Fruit fly (Drosophila melanogaster) whole organism, embryonic: ENCODE measurements around the gene CG34126.

Experiments used
- Abd-B ChIP-seq: fragments of 200-800 bp; sonication (Bioruptor generic); optimal IDR thresholded peaks from 2 replicates; lab custom pipeline; 2018; ENCODE audit warnings: missing biosample characterization, mild to moderate bottlenecking, missing genetic modification characterization, moderate library complexity
- Asciz ChIP-seq: fragments of 200-800 bp; sonication (Bioruptor generic); optimal IDR thresholded peaks from 2 replicates; lab custom pipeline; 2017; ENCODE audit warnings: missing biosample characterization, mild to moderate bottlenecking, missing genetic modification characterization, missing genetic modification reagents
- Atf3 ChIP-seq: fragments of 200-800 bp; sonication (Bioruptor generic); optimal IDR thresholded peaks from 3 replicates; lab custom pipeline; 2016; ENCODE audit warnings: missing biosample characterization, missing genetic modification characterization
- B-H2 ChIP-seq: fragments of 200-800 bp; sonication (Bioruptor generic); optimal IDR thresholded peaks from 2 replicates; lab custom pipeline; 2018; ENCODE audit warnings: missing biosample characterization, mild to moderate bottlenecking, missing genetic modification characterization
- Bgb ChIP-seq: fragments of 200-800 bp; sonication (Bioruptor generic); IDR thresholded peaks from 2 replicates; pipeline ENCODE4 v1.3.6; 2022; ENCODE audit warnings: missing biosample characterization, missing genetic modification characterization; ENCODE audit not compliant: partially characterized antibody
- CG11456 ChIP-seq: fragments of 200-800 bp; sonication (Bioruptor generic); IDR thresholded peaks from 3 replicates; pipeline ENCODE4 v1.3.6; 2022; ENCODE audit warnings: missing biosample characterization, missing genetic modification characterization
- CG2712 ChIP-seq: fragments of 200-800 bp; optimal IDR thresholded peaks from 3 replicates; lab custom pipeline; 2019; ENCODE audit warnings: missing biosample characterization, mild to moderate bottlenecking, missing genetic modification characterization, moderate library complexity
- CG2875 ChIP-seq: fragments of 200-800 bp; sonication (Bioruptor generic); optimal IDR thresholded peaks from 2 replicates; lab custom pipeline; 2017; ENCODE audit warnings: missing biosample characterization, mild to moderate bottlenecking, missing genetic modification characterization, missing genetic modification reagents
- CG2889 ChIP-seq: fragments of 200-800 bp; sonication (Bioruptor generic); IDR thresholded peaks from 3 replicates; pipeline ENCODE4 v1.3.6; 2022; ENCODE audit warnings: missing biosample characterization, missing genetic modification characterization
- CG32767 ChIP-seq: fragments of 200-800 bp; sonication (Bioruptor generic); IDR thresholded peaks from 2 replicates; pipeline ENCODE4 v1.3.6; 2022; ENCODE audit warnings: missing biosample characterization, missing genetic modification characterization
- CG32772 ChIP-seq: fragments of 200-800 bp; sonication (Bioruptor generic); IDR thresholded peaks from 2 replicates; pipeline ENCODE4 v1.3.6; 2022; ENCODE audit warnings: missing biosample characterization, missing genetic modification characterization
- CG34224 ChIP-seq: fragments of 200-800 bp; sonication (Bioruptor generic); IDR thresholded peaks from 3 replicates; pipeline ENCODE4 v1.3.6; 2022; ENCODE audit warnings: missing biosample characterization, missing genetic modification characterization; ENCODE audit not compliant: partially characterized antibody
- CG9727 ChIP-seq: fragments of 200-800 bp; sonication (Bioruptor generic); optimal IDR thresholded peaks from 3 replicates; lab custom pipeline; 2017; ENCODE audit warnings: missing biosample characterization, mild to moderate bottlenecking, missing genetic modification characterization
- CG9797 ChIP-seq: fragments of 200-800 bp; sonication (Bioruptor generic); optimal IDR thresholded peaks from 3 replicates; lab custom pipeline; 2018; ENCODE audit warnings: missing biosample characterization, mild to moderate bottlenecking, missing genetic modification characterization
- CTCF ChIP-seq: fragments of 200-800 bp; sonication (Bioruptor generic); optimal IDR thresholded peaks from 2 replicates; lab custom pipeline; 2017; ENCODE audit warnings: missing biosample characterization, mild to moderate bottlenecking, missing genetic modification characterization, moderate library complexity
- Doc3 ChIP-seq: fragments of 200-800 bp; sonication (Bioruptor generic); IDR thresholded peaks from 3 replicates; pipeline ENCODE4 v1.3.6; 2022; ENCODE audit warnings: missing biosample characterization, missing genetic modification characterization; ENCODE audit not compliant: partially characterized antibody
- Dp ChIP-seq: fragments of 200-800 bp; sonication (Bioruptor generic); optimal IDR thresholded peaks from 2 replicates; lab custom pipeline; 2018; ENCODE audit warnings: missing biosample characterization, mild to moderate bottlenecking, missing genetic modification characterization, moderate library complexity
- E2f2 ChIP-seq: fragments of 200-800 bp; sonication (Bioruptor generic); IDR thresholded peaks from 2 replicates; pipeline ENCODE4 v1.3.6; 2022; ENCODE audit warnings: missing biosample characterization, missing genetic modification characterization
- Fer3 ChIP-seq: fragments of 200-800 bp; sonication (Bioruptor generic); optimal IDR thresholded peaks from 2 replicates; lab custom pipeline; 2018; ENCODE audit warnings: missing biosample characterization, mild to moderate bottlenecking, missing genetic modification characterization, moderate library complexity
- HLHmδ ChIP-seq: fragments of 200-800 bp; sonication (Bioruptor generic); optimal IDR thresholded peaks from 2 replicates; lab custom pipeline; 2018; ENCODE audit warnings: missing biosample characterization, mild to moderate bottlenecking, missing genetic modification characterization, moderate library complexity
- Hand ChIP-seq: fragments of 200-800 bp; sonication (Bioruptor generic); optimal IDR thresholded peaks from 2 replicates; lab custom pipeline; 2017; ENCODE audit warnings: mild to moderate bottlenecking, missing biosample characterization, missing genetic modification reagents, missing genetic modification characterization
- Hr3 ChIP-seq: fragments of 200-800 bp; sonication (Bioruptor generic); optimal IDR thresholded peaks from 3 replicates; lab custom pipeline; 2016; ENCODE audit warnings: missing biosample characterization, missing genetic modification characterization
- MBD-R2 ChIP-seq: fragments of 200-800 bp; sonication (Bioruptor generic); IDR thresholded peaks from 2 replicates; pipeline ENCODE4 v1.3.6; 2022; ENCODE audit warnings: missing biosample characterization, missing genetic modification characterization
- MESR4 ChIP-seq: fragments of 200-800 bp; sonication (Bioruptor generic); optimal IDR thresholded peaks from 2 replicates; lab custom pipeline; 2018; ENCODE audit warnings: missing biosample characterization, mild to moderate bottlenecking, missing genetic modification characterization, moderate library complexity
- NC2β ChIP-seq: fragments of 200-800 bp; sonication (Bioruptor generic); optimal IDR thresholded peaks from 2 replicates; lab custom pipeline; 2016; ENCODE audit warnings: missing biosample characterization, missing genetic modification characterization
- YL-1 ChIP-seq: fragments of 200-800 bp; sonication (Bioruptor generic); optimal IDR thresholded peaks from 3 replicates; lab custom pipeline; 2017; ENCODE audit warnings: missing biosample characterization, mild to moderate bottlenecking, missing genetic modification characterization
- abd-A ChIP-seq: fragments of 200-800 bp; sonication (Bioruptor generic); optimal IDR thresholded peaks from 3 replicates; lab custom pipeline; 2019; ENCODE audit warnings: missing biosample characterization, mild to moderate bottlenecking, missing genetic modification characterization, moderate library complexity
- amos ChIP-seq: fragments of 200-800 bp; sonication (Bioruptor generic); IDR thresholded peaks from 2 replicates; pipeline ENCODE4 v1.3.6; 2022; ENCODE audit warnings: missing biosample characterization, missing genetic modification characterization; ENCODE audit not compliant: partially characterized antibody
- ase ChIP-seq: fragments of 200-800 bp; sonication (Bioruptor generic); IDR thresholded peaks from 3 replicates; pipeline ENCODE4 v1.3.6; 2022; ENCODE audit warnings: missing biosample characterization, missing genetic modification characterization
- br ChIP-seq: fragments of >200 bp; optimal IDR thresholded peaks from 2 replicates; lab custom pipeline; 2017
- chinmo ChIP-seq: fragments of 200-800 bp; sonication (Bioruptor generic); IDR thresholded peaks from 4 replicates; pipeline ENCODE4 v1.3.6; 2022; ENCODE audit warnings: missing biosample characterization, missing genetic modification characterization; ENCODE audit not compliant: partially characterized antibody
- crp ChIP-seq, 2 experiments: fragments of 200-800 bp; sonication (Bioruptor generic); optimal IDR thresholded peaks; 2 replicates in 1 of 2; 3 replicates in 1 of 2; lab custom pipeline; 2017; ENCODE audit warnings: missing biosample characterization in 2 of 2, missing genetic modification characterization in 2 of 2, mild to moderate bottlenecking in 1 of 2, moderate library complexity in 1 of 2
- exex ChIP-seq: fragments of 200-800 bp; sonication (Bioruptor generic); optimal IDR thresholded peaks from 4 replicates; lab custom pipeline; 2018; ENCODE audit warnings: missing biosample characterization, mild to moderate bottlenecking, missing genetic modification characterization, moderate library complexity
- gfzf ChIP-seq: fragments of 200-800 bp; sonication (Bioruptor generic); optimal IDR thresholded peaks from 2 replicates; lab custom pipeline; 2016; ENCODE audit warnings: missing biosample characterization, mild to moderate bottlenecking, missing genetic modification characterization, moderate library complexity
- grn ChIP-seq: fragments of 200-800 bp; sonication (Bioruptor generic); optimal IDR thresholded peaks from 3 replicates; lab custom pipeline; 2017; ENCODE audit warnings: missing biosample characterization, missing genetic modification characterization
- gro ChIP-seq: fragments of 200-800 bp; sonication (Bioruptor generic); optimal IDR thresholded peaks from 2 replicates; lab custom pipeline; 2016; ENCODE audit warnings: missing biosample characterization, missing genetic modification characterization
- gsb-n ChIP-seq: fragments of 200-800 bp; sonication (Bioruptor generic); optimal IDR thresholded peaks from 3 replicates; lab custom pipeline; 2018; ENCODE audit warnings: missing biosample characterization, mild to moderate bottlenecking, missing genetic modification characterization
- jumu ChIP-seq: fragments of 200-800 bp; sonication (Bioruptor generic); optimal IDR thresholded peaks from 3 replicates; lab custom pipeline; 2016; ENCODE audit warnings: missing biosample characterization, missing genetic modification characterization
- kah ChIP-seq: fragments of 200-800 bp; sonication (Bioruptor generic); optimal IDR thresholded peaks from 2 replicates; lab custom pipeline; 2018; ENCODE audit warnings: missing biosample characterization, mild to moderate bottlenecking, missing genetic modification characterization
- peb ChIP-seq: fragments of 200-800 bp; sonication (Bioruptor generic); IDR thresholded peaks from 2 replicates; pipeline ENCODE4 v1.3.6; 2022; ENCODE audit warnings: missing biosample characterization, missing genetic modification characterization
- pzg ChIP-seq: fragments of 200-800 bp; sonication (Bioruptor generic); optimal IDR thresholded peaks from 3 replicates; lab custom pipeline; 2018; ENCODE audit warnings: missing biosample characterization, mild to moderate bottlenecking, missing genetic modification characterization, moderate library complexity
- scrt ChIP-seq: fragments of 200-800 bp; sonication (Bioruptor generic); optimal IDR thresholded peaks from 2 replicates; lab custom pipeline; 2018; ENCODE audit warnings: missing biosample characterization, mild to moderate bottlenecking, missing genetic modification characterization, moderate library complexity
- stwl ChIP-seq: fragments of 200-800 bp; sonication (Bioruptor generic); optimal IDR thresholded peaks from 3 replicates; lab custom pipeline; 2018; ENCODE audit warnings: missing biosample characterization, mild to moderate bottlenecking, missing genetic modification characterization, moderate library complexity

CG34126 gene

dm6 chr2L:4955094-4955823 is 26.2 kb upstream of the CG34126 start, which contains the start of the genes Jon25Bi and Marcal1:
Gene Jon25Bi (minus strand): TSS chr2L:4955144.
Gene Marcal1 (plus strand): TSS chr2L:4955509.
- TF ChIP-seq YL-1 (GFP tag; lab: Kevin White, UChicago) (peak; percentile 4), amos (GFP tag; lab: Robert Waterston, UW) (peak; percentile 50; the same call in 1 of the 2 replicates), NC2β (GFP tag; lab: Kevin White, UChicago) (no peak), Bgb (GFP tag; lab: Robert Waterston, UW) (peak; percentile 29; the same call in 1 of the 2 replicates), chinmo (GFP tag; lab: Robert Waterston, UW) (0 out of 4 replicates have a peak, but pooled peaks have one; percentile 35), B-H2 (GFP tag; lab: Kevin White, UChicago) (no peak), Atf3 (no peak), ase (no peak), Asciz (no peak), MESR4 (peak; percentile 0), CG11456 (no peak), CG32767 (GFP tag; lab: Robert Waterston, UW) (no peak), exex (tag; lab: Kevin White, UChicago) (peak; percentile 71), peb (GFP tag; lab: Robert Waterston, UW) (no peak), Abd-B (no peak), CG2875 (no peak), stwl (tag; lab: Kevin White, UChicago) (peak; percentile 55), CG34224 (GFP tag; lab: Robert Waterston, UW) (0 out of 3 replicates have a peak, but pooled peaks have one; percentile 26), Fer3 (tag; lab: Kevin White, UChicago) (no peak), CG2712 (no peak), Hr3 (GFP tag; lab: Kevin White, UChicago) (no peak), CG32772 (GFP tag; lab: Robert Waterston, UW) (no peak), gsb-n (tag; lab: Kevin White, UChicago) (no peak), gro (no peak), grn (peak; percentile 44), MBD-R2 (GFP tag; lab: Robert Waterston, UW) (peak; percentile 80), E2f2 (peak; percentile 82), CG2889 (GFP tag; lab: Robert Waterston, UW) (no peak), jumu (GFP tag; lab: Kevin White, UChicago) (no peak), Dp (peak; percentile 61), Hand (GFP tag; lab: Kevin White, UChicago) (no peak), pzg (GFP tag; lab: Kevin White, UChicago) (peak; percentile 21), scrt (GFP tag; lab: Kevin White, UChicago) (peak; percentile 75), CTCF (peak; percentile 34), CG9797 (GFP tag; lab: Kevin White, UChicago) (peak; percentile 43), abd-A (no peak), crp (GFP tag; optimal IDR thresholded peaks at IDR 0.05; lab: Kevin White, UChicago) (peak in 1 of 2 experiments; percentile 65), kah (GFP tag; lab: Kevin White, UChicago) (peak; percentile 50), HLHmδ (GFP tag; lab: Kevin White, UChicago) (no peak), br (no peak), Doc3 (no peak), gfzf (GFP tag; lab: Kevin White, UChicago) (peak; percentile 36), CG9727 (GFP tag; lab: Kevin White, UChicago) (no peak)
